Fruit fly (Drosophila melanogaster): Measurements from ENCODE around the gene CG15385.

Gene CG15385

dm6 chr2L:2214004-2214403, 1.6 kb upstream of the CG15385 start, which contains the start of the genes Uch and CG34174:
Uch (minus strand) TSS chr2L:2214211.
CG34174 (plus strand) TSS chr2L:2214266.
- TF ChIP-seq D (optimal IDR thresholded peaks at IDR 0.05) (no peak), D (GFP tag; optimal IDR thresholded peaks at IDR 0.05) (no peak), Ptx1 (GFP tag; IDR thresholded peaks at IDR 0.05) (no peak), bbx (GFP tag; IDR thresholded peaks at IDR 0.05; ENCODE audit: partially characterized antibody) (peak; percentile 47), Gsc (GFP tag; IDR thresholded peaks at IDR 0.05) (no peak), Atf-2 (GFP tag; optimal IDR thresholded peaks at IDR 0.05) (no peak), CG34224 (GFP tag; IDR thresholded peaks at IDR 0.05; ENCODE audit: partially characterized antibody) (peak; percentile 68; the same call in 2 of the 3 replicates), HLHmδ (GFP tag; optimal IDR thresholded peaks at IDR 0.05) (no peak), CG2129 (GFP tag; IDR thresholded peaks at IDR 0.05; ENCODE audit: partially characterized antibody) (no peak; the same call in 1 of the 2 replicates), emc (GFP tag; optimal IDR thresholded peaks at IDR 0.05) (no peak), CG8089 (GFP tag; optimal IDR thresholded peaks at IDR 0.05) (no peak), aop (GFP tag; IDR thresholded peaks at IDR 0.05) (no peak), Med (GFP tag) (peak; percentile 72), gsb (GFP tag; IDR thresholded peaks at IDR 0.05) (no peak), CTCF (GFP tag; optimal IDR thresholded peaks at IDR 0.05) (no peak), CG13894 (tag; optimal IDR thresholded peaks at IDR 0.05) (peak; percentile 61), Nf-YA (GFP tag; IDR thresholded peaks at IDR 0.05) (no peak), CkIIα-i1 (GFP tag; IDR thresholded peaks at IDR 0.05) (no peak), dan (GFP tag; IDR thresholded peaks at IDR 0.05) (no peak), CG11560 (tag; IDR thresholded peaks at IDR 0.05) (no peak; the same call in 2 of the 3 replicates), knrl (GFP tag; IDR thresholded peaks at IDR 0.05; ENCODE audit: partially characterized antibody) (peak; percentile 80), Ets97D (GFP tag; optimal IDR thresholded peaks at IDR 0.05) (peak; percentile 65), CG1233 (GFP tag; optimal IDR thresholded peaks at IDR 0.05) (peak; percentile 9), ken (GFP tag; IDR thresholded peaks at IDR 0.05) (no peak), cato (GFP tag; optimal IDR thresholded peaks at IDR 0.05; ENCODE audit: borderline replicate concordance) (no peak), p53 (GFP tag; optimal IDR thresholded peaks at IDR 0.05) (no peak), wdn (GFP tag; IDR thresholded peaks at IDR 0.05) (no peak), slou (GFP tag; optimal IDR thresholded peaks at IDR 0.05) (no peak), CG11247 (GFP tag; IDR thresholded peaks at IDR 0.05) (no peak), CG31224 (GFP tag; IDR thresholded peaks at IDR 0.05) (no peak), Fer2 (tag; optimal IDR thresholded peaks at IDR 0.05) (no peak), Bdp1 (GFP tag; optimal IDR thresholded peaks at IDR 0.05) (no peak), CG14050 (GFP tag; IDR thresholded peaks at IDR 0.05) (no peak), grau (tag; optimal IDR thresholded peaks at IDR 0.05) (peak; percentile 34), NC2β (GFP tag; optimal IDR thresholded peaks at IDR 0.05) (no peak), Dbx (GFP tag; IDR thresholded peaks at IDR 0.05) (no peak), CG17829 (tag; optimal IDR thresholded peaks at IDR 0.05) (peak; percentile 19), CG4424 (GFP tag; optimal IDR thresholded peaks at IDR 0.05) (no peak), CG17568 (GFP tag; optimal IDR thresholded peaks at IDR 0.05) (no peak), H15 (GFP tag; IDR thresholded peaks at IDR 0.05) (no peak), Dek (tag; optimal IDR thresholded peaks at IDR 0.05) (no peak), yki (optimal IDR thresholded peaks at IDR 0.05) (no peak), CG2116 (GFP tag; optimal IDR thresholded peaks at IDR 0.05) (peak; percentile 64), phol (tag; optimal IDR thresholded peaks at IDR 0.05) (peak; percentile 58), bab2 (GFP tag; optimal IDR thresholded peaks at IDR 0.05) (no peak), da (GFP tag; optimal IDR thresholded peaks at IDR 0.05) (no peak), jumu (GFP tag; optimal IDR thresholded peaks at IDR 0.05) (no peak), otp (GFP tag; IDR thresholded peaks at IDR 0.05) (no peak), fd64A (GFP tag; optimal IDR thresholded peaks at IDR 0.05) (no peak), HHEX (GFP tag; optimal IDR thresholded peaks at IDR 0.05) (no peak), prd (optimal IDR thresholded peaks at IDR 0.05) (no peak), prd (GFP tag; IDR thresholded peaks at IDR 0.05) (no peak), CG7963 (GFP tag; IDR thresholded peaks at IDR 0.05; ENCODE audit: partially characterized antibody) (no peak), Doc3 (GFP tag; IDR thresholded peaks at IDR 0.05; ENCODE audit: partially characterized antibody) (peak; percentile 72)
